Fruit fly (Drosophila melanogaster) whole organism: Measurements from ENCODE around the gene Dus1.

Experiments used
- CG8478 ChIP-seq: fragments of >200 bp; optimal IDR thresholded peaks from 2 replicates; lab custom pipeline; 2018; ENCODE audit warnings: inconsistent platforms
- Dll ChIP-seq: fragments of >200 bp; optimal IDR thresholded peaks from 2 replicates; lab custom pipeline; 2017
- EcR ChIP-seq, 2 experiments: fragments of >200 bp; optimal IDR thresholded peaks; 2 replicates each; lab custom pipeline; 2017; ENCODE audit warnings: missing biosample characterization in 2 of 2, missing genetic modification characterization in 2 of 2, missing genetic modification reagents in 2 of 2
- pan ChIP-seq: fragments of >200 bp; optimal IDR thresholded peaks from 2 replicates; lab custom pipeline; 2017
- psq ChIP-seq: fragments of >200 bp; optimal IDR thresholded peaks from 2 replicates; lab custom pipeline; 2017
- usp ChIP-seq: fragments of >200 bp; optimal IDR thresholded peaks from 2 replicates; lab custom pipeline; 2017; ENCODE audit warnings: missing biosample characterization, missing genetic modification characterization, mixed read lengths

Gene Dus1

dm6 chr2L:249048-249825 lies 22.3 kb downstream of the Dus1 start:
- TF ChIP-seq pan (lab: Kevin White, UChicago) (no peak), psq (lab: Kevin White, UChicago) (no peak), Dll (peak; percentile 91)

dm6 chr2L:248592-248991 lies 23.0 kb downstream of the Dus1 start:
- TF ChIP-seq CG8478 (lab: Kevin White, UChicago) (no peak), usp (no peak), psq (lab: Kevin White, UChicago) (no peak), Dll (no peak), pan (lab: Kevin White, UChicago) (no peak), EcR (GFP tag; optimal IDR thresholded peaks at IDR 0.05; lab: Kevin White, UChicago) (no peak)

dm6 chr2L:247845-248473 lies 23.6 kb downstream of the Dus1 start:
- TF ChIP-seq pan (lab: Kevin White, UChicago) (no peak), usp (no peak), psq (lab: Kevin White, UChicago) (no peak), Dll (no peak), EcR (GFP tag; optimal IDR thresholded peaks at IDR 0.05; lab: Kevin White, UChicago) (no peak), CG8478 (lab: Kevin White, UChicago) (no peak)

- TF ChIP-seq CG8478 (lab: Kevin White, UChicago) (no peak), usp (no peak), psq (lab: Kevin White, UChicago) (no peak), Dll (no peak), EcR (GFP tag; optimal IDR thresholded peaks at IDR 0.05; lab: Kevin White, UChicago) (no peak), pan (lab: Kevin White, UChicago) (no peak)
These were observed 24.1 kb downstream of the Dus1 start for dm6 chr2L:247432-247831.

- TF ChIP-seq EcR (GFP tag; optimal IDR thresholded peaks at IDR 0.05; lab: Kevin White, UChicago) (no peak), Dll (peak; percentile 79), pan (lab: Kevin White, UChicago) (no peak)
These were observed 24.7 kb downstream of the Dus1 start for dm6 chr2L:246656-247340.

- TF ChIP-seq CG8478 (lab: Kevin White, UChicago): no peak
- no peak for TF ChIP-seq usp
- no peak for TF ChIP-seq psq (lab: Kevin White, UChicago)
- no peak for TF ChIP-seq Dll
These were observed 27.0 kb downstream of the Dus1 start for dm6 chr2L:244559-244958.

dm6 chr2L:243819-244218 lies 27.7 kb downstream of the Dus1 start:
- TF ChIP-seq CG8478 (lab: Kevin White, UChicago): no peak
- TF ChIP-seq pan (lab: Kevin White, UChicago): no peak
- TF ChIP-seq EcR (GFP tag; optimal IDR thresholded peaks at IDR 0.05; lab: Kevin White, UChicago): no peak
- TF ChIP-seq psq (lab: Kevin White, UChicago): no peak
- no peak for TF ChIP-seq usp
- TF ChIP-seq Dll: no peak

- TF ChIP-seq pan (lab: Kevin White, UChicago) (no peak), psq (lab: Kevin White, UChicago) (no peak), Dll (no peak), CG8478 (lab: Kevin White, UChicago) (no peak), EcR (GFP tag; optimal IDR thresholded peaks at IDR 0.05; lab: Kevin White, UChicago) (no peak), usp (no peak)
These were observed 28.4 kb downstream of the Dus1 start for dm6 chr2L:243123-243522.

- TF ChIP-seq usp (no peak), EcR (GFP tag; optimal IDR thresholded peaks at IDR 0.05; lab: Kevin White, UChicago) (no peak), pan (lab: Kevin White, UChicago) (no peak), Dll (no peak), CG8478 (lab: Kevin White, UChicago) (no peak), psq (lab: Kevin White, UChicago) (no peak)
These were observed 30.1 kb downstream of the Dus1 start for dm6 chr2L:241415-241814.

- TF ChIP-seq psq (lab: Kevin White, UChicago): no peak
- TF ChIP-seq CG8478 (lab: Kevin White, UChicago): no peak
- no peak for TF ChIP-seq pan (lab: Kevin White, UChicago)
- no peak for TF ChIP-seq Dll
- TF ChIP-seq usp: no peak
- no peak for TF ChIP-seq EcR (GFP tag; optimal IDR thresholded peaks at IDR 0.05; lab: Kevin White, UChicago)
These were observed 31.3 kb downstream of the Dus1 start for dm6 chr2L:240176-240769.

- TF ChIP-seq usp (no peak), CG8478 (lab: Kevin White, UChicago) (no peak), EcR (GFP tag; optimal IDR thresholded peaks at IDR 0.05; lab: Kevin White, UChicago) (no peak), pan (lab: Kevin White, UChicago) (no peak), Dll (no peak), psq (lab: Kevin White, UChicago) (no peak)
These were observed 39.4 kb downstream of the Dus1 start, which contains the start of gene CG13693 for dm6 chr2L:232187-232586. TSS of gene CG13693 (plus strand) at chr2L:232487.

- TF ChIP-seq usp: no peak
- no peak for TF ChIP-seq Dll
- no peak for TF ChIP-seq EcR (GFP tag; optimal IDR thresholded peaks at IDR 0.05; lab: Kevin White, UChicago)
- TF ChIP-seq psq (lab: Kevin White, UChicago): no peak
- TF ChIP-seq CG8478 (lab: Kevin White, UChicago): no peak
- TF ChIP-seq pan (lab: Kevin White, UChicago): no peak
These were observed 43.3 kb downstream of the Dus1 start for dm6 chr2L:228246-228645.
